Fruit fly (Drosophila melanogaster) Kc167 (cell line): ENCODE measurements around the gene CG44215.

Source experiments
- Myc ChIP-seq: fragments of >200 bp; optimal IDR thresholded peaks from 2 replicates; lab custom pipeline; 2017; ENCODE audit warnings: missing external identifiers
- Sin3A ChIP-seq: fragments of >200 bp; optimal IDR thresholded peaks from 2 replicates; lab custom pipeline; 2018; ENCODE audit warnings: missing external identifiers
- h ChIP-seq: fragments of >200 bp; optimal IDR thresholded peaks from 3 replicates; lab custom pipeline; 2018; ENCODE audit warnings: missing external identifiers
- insv ChIP-seq: fragments of >200 bp; optimal IDR thresholded peaks from 3 replicates; lab custom pipeline; 2018; ENCODE audit warnings: missing external identifiers
- psq ChIP-seq: fragments of >200 bp; optimal IDR thresholded peaks from 2 replicates; lab custom pipeline; 2017; ENCODE audit warnings: missing external identifiers
- ttk ChIP-seq: sonication (Bioruptor generic); optimal IDR thresholded peaks from 2 replicates; lab custom pipeline; 2017; ENCODE audit warnings: missing external identifiers

The CG44215 gene

DNA sequence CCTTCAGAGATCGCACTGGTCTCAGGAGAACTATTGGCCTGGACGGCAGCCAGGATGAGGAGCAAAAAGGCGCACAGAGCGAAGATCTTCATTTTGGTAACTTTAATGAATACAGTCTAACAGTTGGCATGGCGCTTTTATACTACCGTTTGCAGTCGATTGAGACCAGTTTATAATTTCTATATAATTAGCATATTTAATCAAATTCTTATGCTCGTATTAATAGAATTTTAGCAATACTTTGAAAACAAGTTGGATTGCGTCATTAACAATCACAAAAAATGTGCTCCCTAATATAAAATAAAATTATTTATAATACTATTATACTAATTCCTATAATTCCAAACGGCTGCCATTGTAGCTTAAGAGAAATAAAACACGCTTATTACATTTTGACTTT, at the start of gene CG44215:
TSS of gene CG44215 (minus strand) at position 101 of the 400 bp plus-strand sequence.
- no peak for TF ChIP-seq ttk (lab: Kevin White, UChicago)
- no peak for TF ChIP-seq insv (lab: Kevin White, UChicago)
- TF ChIP-seq Sin3A (lab: Kevin White, UChicago), result no peak
- no peak for TF ChIP-seq Myc
- TF ChIP-seq psq (lab: Kevin White, UChicago), result no peak
- TF ChIP-seq h (lab: Kevin White, UChicago), result no peak

DNA sequence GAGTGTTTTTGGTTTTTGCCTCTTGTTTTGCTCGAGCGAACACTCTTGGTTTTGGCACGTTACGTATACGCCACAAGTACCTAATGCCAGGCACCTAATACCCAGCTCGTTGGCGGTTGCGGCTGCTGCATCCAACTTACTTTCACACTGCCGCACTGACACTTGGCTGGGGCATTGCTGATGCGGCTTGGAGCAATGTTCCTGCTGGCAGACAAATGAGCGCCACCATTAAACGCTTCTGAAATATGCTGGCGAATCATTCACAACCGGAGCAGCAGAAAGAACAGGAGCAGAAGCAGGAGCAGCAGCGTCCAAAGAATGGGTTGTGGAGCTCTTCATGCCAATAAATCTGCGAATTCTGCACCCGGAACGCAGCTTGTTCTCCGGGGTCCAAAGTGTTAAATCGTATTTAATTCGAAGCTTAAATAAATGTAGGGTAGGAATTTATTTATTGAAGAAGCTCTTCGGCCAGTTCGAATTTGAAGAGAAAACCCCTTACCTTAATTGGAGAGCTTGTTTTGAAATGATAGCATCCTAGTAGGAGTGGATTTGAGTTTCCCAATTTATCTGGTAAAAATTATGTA, 8.0 kb upstream of the CG44215 start, which contains the start of gene CG3199:
TSS of gene CG3199 (plus strand) at position 534 of the 584 bp plus-strand sequence.
- TF ChIP-seq Sin3A (lab: Kevin White, UChicago) (no peak), Myc (no peak), h (lab: Kevin White, UChicago) (no peak)

DNA sequence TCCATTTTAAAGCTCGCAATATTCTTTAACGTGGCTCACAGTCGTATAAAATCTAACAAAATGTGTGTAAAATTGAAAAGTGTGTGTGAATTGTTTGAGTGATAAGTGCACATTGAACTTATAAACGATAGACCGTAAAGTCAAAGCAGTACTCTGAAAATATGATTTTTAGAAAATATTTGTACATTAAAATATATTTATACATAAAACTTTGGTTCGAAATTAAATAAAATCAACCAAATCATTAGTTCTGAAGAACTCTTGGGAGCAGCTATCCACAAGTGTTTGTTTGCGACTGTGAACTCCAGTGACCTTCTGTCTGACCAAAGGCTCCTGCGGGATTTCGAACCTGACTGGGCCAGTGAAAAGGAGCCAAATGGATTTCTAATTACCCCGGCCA, 5.9 kb upstream of the CG44215 start, which contains the start of gene CG31327:
TSS of gene CG31327 (minus strand) at position 101 of the 400 bp plus-strand sequence.
- TF ChIP-seq Sin3A (lab: Kevin White, UChicago) (no peak), insv (lab: Kevin White, UChicago) (no peak), Myc (no peak), h (lab: Kevin White, UChicago) (no peak), psq (lab: Kevin White, UChicago) (no peak), ttk (lab: Kevin White, UChicago) (no peak)

DNA sequence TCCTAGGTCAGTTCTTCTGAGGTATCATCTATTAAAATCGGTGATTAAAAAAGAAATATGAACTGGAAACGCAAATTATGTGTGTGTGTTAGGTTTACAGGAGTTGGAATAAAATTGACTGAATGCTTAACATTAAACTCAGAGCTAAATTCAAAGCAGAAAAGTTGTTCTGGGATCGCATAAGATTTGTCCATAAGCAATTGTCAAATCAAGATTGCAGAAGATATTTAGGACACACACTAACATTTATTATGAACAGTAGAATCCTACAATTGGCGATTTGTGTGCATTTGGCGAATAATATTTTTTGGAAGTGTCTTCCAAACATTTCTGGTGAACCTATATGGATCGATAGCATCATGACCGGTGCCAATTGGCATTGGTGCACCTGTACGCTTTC, 3.1 kb upstream of the CG44215 start, which contains the start of gene CG31533:
TSS of gene CG31533 (minus strand) at position 101 of the 400 bp plus-strand sequence.
- TF ChIP-seq insv (lab: Kevin White, UChicago) (no peak), psq (lab: Kevin White, UChicago) (no peak), Myc (no peak), h (lab: Kevin White, UChicago) (no peak), ttk (lab: Kevin White, UChicago) (no peak), Sin3A (lab: Kevin White, UChicago) (no peak)

DNA sequence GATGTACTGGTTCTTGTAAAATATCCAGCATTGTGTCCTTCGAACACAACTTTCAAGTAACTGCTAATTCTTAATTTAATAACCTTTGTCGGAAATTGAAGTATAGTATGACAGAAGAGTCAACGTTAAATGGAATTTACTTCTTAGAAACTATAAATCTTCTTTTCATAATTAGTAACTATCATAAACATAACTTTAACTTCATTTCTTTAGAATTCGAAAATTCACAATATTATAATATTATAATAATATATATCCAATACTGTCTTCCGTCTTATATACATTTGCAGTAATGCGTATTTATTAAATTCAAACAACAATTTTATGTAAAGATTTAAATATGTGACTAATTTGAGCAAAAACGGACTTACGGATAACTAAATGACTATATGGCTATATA, 512 bp downstream of the CG44215 start, which contains the start of gene Recs1:
TSS of gene Recs1 (minus strand) at position 101 of the 400 bp plus-strand sequence.
- no peak for TF ChIP-seq psq (lab: Kevin White, UChicago)
- no peak for TF ChIP-seq insv (lab: Kevin White, UChicago)
- no peak for TF ChIP-seq Myc
- TF ChIP-seq h (lab: Kevin White, UChicago), result no peak
- TF ChIP-seq Sin3A (lab: Kevin White, UChicago), result no peak
- no peak for TF ChIP-seq ttk (lab: Kevin White, UChicago)

DNA sequence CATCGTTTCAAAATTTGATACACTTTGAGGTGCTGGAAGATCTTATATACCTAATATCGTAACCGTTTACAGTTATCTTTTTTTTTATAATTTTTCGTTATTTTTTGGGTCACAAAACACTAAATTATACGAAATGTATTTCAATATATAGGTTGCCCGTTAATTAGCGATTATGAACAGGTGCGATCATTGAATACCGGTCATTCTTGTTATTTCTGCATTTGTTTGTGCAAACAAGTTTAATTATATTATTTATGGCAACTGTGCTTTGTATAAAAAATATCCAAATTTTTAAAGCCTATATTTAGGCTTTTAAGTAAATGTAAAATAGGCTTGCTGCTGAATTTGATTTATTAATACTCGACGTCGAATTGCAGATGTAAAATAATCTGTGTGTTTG, 1.7 kb downstream of the CG44215 start, which contains the start of gene CG42500:
TSS of gene CG42500 (minus strand) at position 101 of the 400 bp plus-strand sequence.
- no peak for TF ChIP-seq ttk (lab: Kevin White, UChicago)
- TF ChIP-seq insv (lab: Kevin White, UChicago), result no peak
- no peak for TF ChIP-seq h (lab: Kevin White, UChicago)
- TF ChIP-seq Myc, result no peak
- no peak for TF ChIP-seq psq (lab: Kevin White, UChicago)
- TF ChIP-seq Sin3A (lab: Kevin White, UChicago), result no peak

DNA sequence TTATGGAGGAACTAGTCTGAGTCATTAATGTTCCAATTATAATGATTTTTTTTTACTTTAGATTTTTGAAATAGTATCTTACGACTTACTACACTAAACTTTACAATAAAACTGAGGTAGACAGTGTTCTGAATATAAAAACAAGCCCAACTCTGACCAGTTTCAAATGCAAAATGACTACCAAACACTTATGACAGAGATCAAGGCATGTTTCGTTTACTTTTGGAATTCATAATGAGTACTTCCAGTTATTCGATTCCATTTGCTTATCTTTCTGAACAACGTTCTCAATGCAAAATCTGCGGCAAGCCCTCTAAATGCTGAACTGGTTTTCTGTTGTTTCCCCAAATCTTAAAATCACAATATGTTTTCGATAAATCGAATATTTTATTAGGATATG, 2.4 kb downstream of the CG44215 start, which contains the start of gene CG14355:
TSS of gene CG14355 (minus strand) at position 101 of the 400 bp plus-strand sequence.
- TF ChIP-seq psq (lab: Kevin White, UChicago) (no peak), Myc (no peak), h (lab: Kevin White, UChicago) (no peak), insv (lab: Kevin White, UChicago) (no peak), Sin3A (lab: Kevin White, UChicago) (no peak), ttk (lab: Kevin White, UChicago) (no peak)

DNA sequence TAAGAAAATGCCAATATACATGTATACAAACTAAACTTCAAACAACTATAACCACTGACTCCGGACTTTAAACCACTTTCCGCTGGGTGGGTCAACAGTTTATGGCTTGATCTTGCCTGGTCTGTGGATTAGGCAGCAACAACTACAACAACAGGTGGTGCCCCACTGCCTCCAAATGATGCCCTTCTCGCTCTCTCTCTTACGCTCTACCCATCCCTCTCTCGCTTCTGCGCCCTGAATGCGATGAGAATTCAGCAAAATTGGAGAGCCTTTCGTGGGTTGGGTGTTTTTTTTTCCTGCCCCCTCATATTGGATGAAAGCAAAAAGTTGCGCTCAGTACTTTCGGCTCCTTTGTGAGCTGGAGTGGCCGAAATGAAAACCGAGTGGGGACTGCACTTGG, 13.3 kb downstream of the CG44215 start:
- no peak for TF ChIP-seq h (lab: Kevin White, UChicago)
- no peak for TF ChIP-seq Sin3A (lab: Kevin White, UChicago)
- no peak for TF ChIP-seq ttk (lab: Kevin White, UChicago)
- no peak for TF ChIP-seq insv (lab: Kevin White, UChicago)
- TF ChIP-seq Myc, result no peak
- no peak for TF ChIP-seq psq (lab: Kevin White, UChicago)

DNA sequence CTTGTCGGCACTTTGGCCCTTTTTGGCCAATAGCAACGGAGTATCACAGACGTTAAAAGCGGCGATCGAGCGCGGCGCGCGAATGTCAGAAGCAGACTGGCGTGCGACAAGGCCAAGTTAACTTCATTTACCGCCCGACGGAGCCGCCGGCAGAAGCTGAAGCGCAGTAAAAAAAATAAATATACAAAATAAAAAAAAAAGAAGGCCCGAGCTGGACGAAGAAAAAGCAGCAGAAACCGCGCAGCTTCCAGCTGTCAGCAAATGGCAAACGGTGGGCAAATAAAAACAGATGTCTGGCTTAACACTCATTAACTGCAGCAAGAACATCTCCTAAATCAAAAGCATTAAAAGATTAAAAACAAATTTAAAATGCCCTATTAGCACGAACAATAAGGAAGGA, 22.3 kb downstream of the CG44215 start, which contains the start of gene CG14356:
TSS of gene CG14356 (minus strand) at position 101 of the 400 bp plus-strand sequence.
- TF ChIP-seq Myc, result no peak
- TF ChIP-seq Sin3A (lab: Kevin White, UChicago), result no peak
- no peak for TF ChIP-seq ttk (lab: Kevin White, UChicago)

DNA sequence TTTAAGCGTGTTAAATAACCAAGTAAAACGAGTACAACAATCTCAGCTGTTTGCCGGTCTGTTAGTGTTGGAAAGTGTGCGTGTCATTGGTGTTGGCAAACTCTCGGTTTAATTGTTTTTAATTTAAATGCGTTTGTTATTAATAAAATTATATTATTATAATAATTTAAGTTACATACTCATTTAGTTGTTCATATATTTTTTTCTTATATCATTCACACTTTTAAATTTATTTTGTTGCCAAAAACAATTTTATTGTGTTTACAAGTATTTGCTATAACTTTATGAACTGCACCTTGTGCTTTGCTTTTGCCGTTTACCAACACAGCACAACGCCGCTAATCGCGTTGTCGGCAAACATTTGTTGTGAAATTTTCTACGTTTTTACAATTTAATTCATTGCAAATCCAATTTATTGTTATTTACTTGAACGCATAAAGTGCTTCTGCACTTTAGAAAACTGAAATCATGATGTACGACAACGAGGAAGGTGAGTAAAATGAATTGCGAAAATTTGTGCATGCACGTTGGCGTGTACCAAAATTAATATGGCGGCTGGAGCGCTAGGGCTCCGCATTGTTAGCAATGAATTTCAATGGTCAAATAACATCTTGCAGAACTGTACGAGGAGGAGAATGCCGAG, 28.6 kb downstream of the CG44215 start, which contains the start of the genes 140up and Polr2B:
TSS of gene 140up (minus strand) at position 70 of the 643 bp plus-strand sequence.
TSS of gene Polr2B (plus strand) at position 313 of the 643 bp plus-strand sequence.
- TF ChIP-seq insv (lab: Kevin White, UChicago), result no peak
- TF ChIP-seq h (lab: Kevin White, UChicago), result peak; percentile 25

DNA sequence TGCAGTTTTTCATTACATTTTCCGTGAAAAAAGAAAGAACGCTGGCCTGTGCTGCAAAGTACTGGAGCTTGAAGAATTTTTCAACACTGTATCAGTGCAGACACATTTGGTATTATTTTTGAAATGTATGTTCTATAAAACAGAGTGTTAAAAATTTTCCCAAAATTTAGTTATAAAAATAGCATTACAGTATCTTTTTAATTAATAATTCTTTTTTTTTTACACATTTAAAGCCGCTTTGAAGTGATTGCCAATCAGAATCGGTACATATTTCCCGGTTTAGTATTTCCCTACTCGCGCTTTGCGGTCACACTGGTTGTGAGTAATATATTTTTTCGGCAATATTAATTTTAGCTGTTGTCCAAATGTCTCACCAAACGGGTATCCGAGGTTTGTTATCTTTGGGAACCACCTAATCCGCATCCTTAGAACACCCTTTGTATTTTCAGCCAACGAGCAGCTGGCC, 31.9 kb downstream of the CG44215 start, which contains the start of the genes Abi and twf:
TSS of gene Abi (minus strand) at position 74 of the 466 bp plus-strand sequence.
TSS of gene twf (plus strand) at position 308 of the 466 bp plus-strand sequence.
- TF ChIP-seq h (lab: Kevin White, UChicago), result no peak
- TF ChIP-seq Sin3A (lab: Kevin White, UChicago), result no peak
- TF ChIP-seq psq (lab: Kevin White, UChicago), result no peak
- TF ChIP-seq ttk (lab: Kevin White, UChicago), result no peak
- TF ChIP-seq Myc, result no peak
- no peak for TF ChIP-seq insv (lab: Kevin White, UChicago)
